Worm (Caenorhabditis elegans) whole organism, young adult: ENCODE data around the gene ttn-1.
A peak's percentile ranks its signal among the peaks of the same experiment; 100 is the strongest.

ENCODE experiments used
- B0336.3 ChIP-seq: fragments of 200-800 bp; sonication (Bioruptor generic); IDR thresholded peaks from 2 replicates; pipeline ENCODE4 v1.3.6; 2022; ENCODE audit warnings: missing genetic modification characterization, missing compliant biosample characterization
- C06A6.2 ChIP-seq: fragments of 200-800 bp; sonication (Bioruptor generic); conservative IDR thresholded peaks from 2 replicates; pipeline ENCODE4 v1.3.6; 2022; ENCODE audit warnings: missing genetic modification characterization, missing compliant biosample characterization
- F37B4.10 ChIP-seq: fragments of 200-800 bp; sonication (Bioruptor generic); IDR thresholded peaks from 2 replicates; pipeline ENCODE4 v1.3.6; 2022; ENCODE audit warnings: missing genetic modification characterization, missing compliant biosample characterization
- F39B2.1 ChIP-seq: fragments of 200-800 bp; sonication (Bioruptor generic); IDR thresholded peaks from 2 replicates; pipeline ENCODE4 v1.3.6; 2022; ENCODE audit warnings: missing genetic modification reagents, missing genetic modification characterization, missing compliant biosample characterization
- F55B11.4 ChIP-seq: sonication (generic microtip); optimal IDR thresholded peaks from 2 replicates; lab custom pipeline; 2016; ENCODE audit warnings: missing compliant biosample characterization, missing genetic modification characterization, borderline replicate concordance; ENCODE audit not compliant: insufficient read depth
- F57A8.1 ChIP-seq: fragments of 200-800 bp; sonication (Bioruptor generic); optimal IDR thresholded peaks from 2 replicates; lab custom pipeline; 2018; ENCODE audit warnings: mild to moderate bottlenecking, missing genetic modification characterization, moderate library complexity, missing compliant biosample characterization
- K12H6.12 ChIP-seq: fragments of 200-800 bp; sonication (Bioruptor generic); optimal IDR thresholded peaks from 2 replicates; lab custom pipeline; 2018; ENCODE audit warnings: mild to moderate bottlenecking, missing genetic modification characterization, missing compliant biosample characterization
- T26A5.8 ChIP-seq: sonication (generic microtip); optimal IDR thresholded peaks from 2 replicates; lab custom pipeline; 2016; ENCODE audit warnings: missing genetic modification characterization, missing compliant biosample characterization
- Y67H2A.10 ChIP-seq: fragments of 200-800 bp; sonication (Bioruptor generic); conservative IDR thresholded peaks from 2 replicates; pipeline ENCODE4 v1.3.6; 2022; ENCODE audit warnings: missing genetic modification reagents, missing genetic modification characterization, missing compliant biosample characterization
- akir-1 ChIP-seq: fragments of 200-800 bp; sonication (Bioruptor generic); optimal IDR thresholded peaks from 2 replicates; lab custom pipeline; 2018; ENCODE audit warnings: mild to moderate bottlenecking, missing genetic modification characterization, moderate library complexity, missing compliant biosample characterization
- aptf-2 ChIP-seq: fragments of 200-800 bp; sonication (Bioruptor generic); conservative IDR thresholded peaks from 2 replicates; pipeline ENCODE4 v1.3.6; 2022; ENCODE audit warnings: missing genetic modification reagents, missing genetic modification characterization, missing compliant biosample characterization
- athp-1 ChIP-seq: sonication (generic microtip); optimal IDR thresholded peaks from 2 replicates; lab custom pipeline; 2017; ENCODE audit warnings: mild to moderate bottlenecking, missing genetic modification characterization, missing compliant biosample characterization
- attf-6 ChIP-seq: fragments of 200-800 bp; sonication (Bioruptor generic); IDR thresholded peaks from 2 replicates; pipeline ENCODE4 v1.3.6; 2022; ENCODE audit warnings: missing genetic modification reagents, missing genetic modification characterization, missing compliant biosample characterization
- bed-1 ChIP-seq: fragments of 200-800 bp; sonication (Bioruptor generic); IDR thresholded peaks from 2 replicates; pipeline ENCODE4 v1.3.6; 2022; ENCODE audit warnings: missing genetic modification reagents, missing genetic modification characterization, missing compliant biosample characterization
- cebp-1 ChIP-seq, 2 experiments: fragments of 200-800 bp in 1 of 2; sonication (Bioruptor generic) in 1 of 2; sonication (generic microtip) in 1 of 2; IDR thresholded peaks in 1 of 2; optimal IDR thresholded peaks in 1 of 2; 2 replicates each; pipeline versions ENCODE4 v1.3.6 to Lab custom; 2017 to 2022; ENCODE audit warnings: missing compliant biosample characterization in 2 of 2, missing genetic modification characterization in 2 of 2, mild to moderate bottlenecking in 1 of 2, missing genetic modification reagents in 1 of 2, moderate library complexity in 1 of 2
- ceh-27 ChIP-seq: fragments of 200-800 bp; sonication (Bioruptor generic); optimal IDR thresholded peaks from 2 replicates; lab custom pipeline; 2018; ENCODE audit warnings: mild to moderate bottlenecking, missing genetic modification characterization, moderate library complexity, missing compliant biosample characterization
- ceh-58 ChIP-seq: fragments of 200-800 bp; sonication (Bioruptor generic); IDR thresholded peaks from 2 replicates; pipeline ENCODE4 v1.3.6; 2022; ENCODE audit warnings: missing genetic modification characterization, missing compliant biosample characterization
- ceh-91 ChIP-seq: fragments of 200-800 bp; sonication (Bioruptor generic); IDR thresholded peaks from 2 replicates; pipeline ENCODE4 v1.3.6; 2022; ENCODE audit warnings: missing genetic modification reagents, missing genetic modification characterization, missing compliant biosample characterization
- chd-7 ChIP-seq: sonication (generic microtip); optimal IDR thresholded peaks from 2 replicates; lab custom pipeline; 2016; ENCODE audit warnings: mild to moderate bottlenecking, missing genetic modification characterization, moderate library complexity, missing compliant biosample characterization
- dox-1 ChIP-seq: fragments of 200-800 bp; sonication (Bioruptor generic); IDR thresholded peaks from 2 replicates; pipeline ENCODE4 v1.3.6; 2022; ENCODE audit warnings: missing genetic modification reagents, missing genetic modification characterization, missing compliant biosample characterization
- egrh-3 ChIP-seq: fragments of 200-800 bp; sonication (Bioruptor generic); IDR thresholded peaks from 2 replicates; pipeline ENCODE4 v1.3.6; 2022; ENCODE audit warnings: missing genetic modification reagents, missing genetic modification characterization, missing compliant biosample characterization
- ekl-4 ChIP-seq: fragments of 200-800 bp; sonication (Bioruptor generic); IDR thresholded peaks from 2 replicates; pipeline ENCODE4 v1.3.6; 2022; ENCODE audit warnings: missing genetic modification reagents, missing genetic modification characterization, missing compliant biosample characterization
- ets-4 ChIP-seq: fragments of 200-800 bp; sonication (Bioruptor generic); optimal IDR thresholded peaks from 2 replicates; lab custom pipeline; 2018; ENCODE audit warnings: mild to moderate bottlenecking, missing genetic modification characterization, missing compliant biosample characterization
- fkh-3 ChIP-seq: sonication (generic microtip); optimal IDR thresholded peaks from 2 replicates; lab custom pipeline; 2016; ENCODE audit warnings: mild to moderate bottlenecking, missing genetic modification characterization, missing compliant biosample characterization
- him-1 ChIP-seq: sonication (generic microtip); optimal IDR thresholded peaks from 2 replicates; lab custom pipeline; 2016; ENCODE audit warnings: missing genotype, missing genetic modification reagents, missing genetic modification characterization, missing compliant biosample characterization
- hmg-1.2 ChIP-seq: fragments of 200-800 bp; sonication (Bioruptor generic); IDR thresholded peaks from 2 replicates; pipeline ENCODE4 v1.3.6; 2022; ENCODE audit warnings: missing genetic modification reagents, missing genetic modification characterization, missing compliant biosample characterization
- lag-1 ChIP-seq: fragments of 200-800 bp; sonication (Bioruptor generic); IDR thresholded peaks from 2 replicates; pipeline ENCODE4 v1.3.6; 2022; ENCODE audit warnings: missing genetic modification reagents, missing genetic modification characterization, missing compliant biosample characterization
- lin-54 ChIP-seq: fragments of 200-800 bp; sonication (Bioruptor generic); optimal IDR thresholded peaks from 2 replicates; lab custom pipeline; 2018; ENCODE audit warnings: mild to moderate bottlenecking, missing genetic modification characterization, missing compliant biosample characterization
- madf-10 ChIP-seq: sonication (generic microtip); optimal IDR thresholded peaks from 2 replicates; lab custom pipeline; 2016; ENCODE audit warnings: mild to moderate bottlenecking, missing genetic modification characterization, missing compliant biosample characterization
- mcd-1 ChIP-seq: fragments of 200-800 bp; sonication (Bioruptor generic); IDR thresholded peaks from 2 replicates; pipeline ENCODE4 v1.3.6; 2022; ENCODE audit warnings: missing genetic modification reagents, missing genetic modification characterization, missing compliant biosample characterization
- mxl-1 ChIP-seq: sonication (generic microtip); optimal IDR thresholded peaks from 2 replicates; lab custom pipeline; 2016; ENCODE audit warnings: missing genetic modification characterization, missing compliant biosample characterization
- nfya-2 ChIP-seq: fragments of 200-800 bp; sonication (Bioruptor generic); IDR thresholded peaks from 2 replicates; pipeline ENCODE4 v1.3.6; 2022; ENCODE audit warnings: missing genetic modification reagents, missing genetic modification characterization, missing compliant biosample characterization
- nfyb-1 ChIP-seq: fragments of 200-800 bp; sonication (Bioruptor generic); IDR thresholded peaks from 2 replicates; pipeline ENCODE4 v1.3.6; 2022; ENCODE audit warnings: missing genetic modification reagents, missing genetic modification characterization, missing compliant biosample characterization
- nhr-120 ChIP-seq: fragments of 200-800 bp; sonication (Bioruptor generic); IDR thresholded peaks from 2 replicates; pipeline ENCODE4 v1.3.6; 2022; ENCODE audit warnings: missing genetic modification characterization, missing compliant biosample characterization
- nhr-27 ChIP-seq: fragments of 200-800 bp; sonication (Bioruptor generic); optimal IDR thresholded peaks from 2 replicates; lab custom pipeline; 2018; ENCODE audit warnings: mild to moderate bottlenecking, missing genetic modification characterization, moderate library complexity, missing compliant biosample characterization
- nhr-90 ChIP-seq: sonication (generic microtip); optimal IDR thresholded peaks from 2 replicates; lab custom pipeline; 2016; ENCODE audit warnings: missing genotype, mild to moderate bottlenecking, missing genetic modification characterization, missing compliant biosample characterization
- pha-4 ChIP-seq: fragments of 150-350 bp; sonication (generic microtip); optimal IDR thresholded peaks from 2 replicates; lab custom pipeline; 2014; ENCODE audit warnings: missing biosample characterization, missing genetic modification reagents, missing genetic modification characterization
- rcor-1 ChIP-seq: fragments of 200-800 bp; sonication (Bioruptor generic); IDR thresholded peaks from 2 replicates; pipeline ENCODE4 v1.3.6; 2022; ENCODE audit warnings: missing genetic modification reagents, missing genetic modification characterization, missing compliant biosample characterization
- rec-8 ChIP-seq, 2 experiments: sonication (generic microtip); optimal IDR thresholded peaks; 2 replicates each; lab custom pipeline; 2016; ENCODE audit warnings: mild to moderate bottlenecking in 2 of 2, missing genetic modification characterization in 2 of 2, missing genetic modification reagents in 2 of 2, missing genotype in 2 of 2, missing biosample characterization in 1 of 2, missing compliant biosample characterization in 1 of 2, moderate library complexity in 1 of 2
- repo-1 ChIP-seq: sonication (generic microtip); optimal IDR thresholded peaks from 2 replicates; lab custom pipeline; 2017; ENCODE audit warnings: mild to moderate bottlenecking, missing genetic modification characterization, missing compliant biosample characterization
- snpc-1.1 ChIP-seq: sonication (generic microtip); optimal IDR thresholded peaks from 2 replicates; lab custom pipeline; 2017; ENCODE audit warnings: missing genetic modification characterization, mild to moderate bottlenecking, missing compliant biosample characterization, antibody characterized with exemption, moderate library complexity, missing genotype, missing genetic modification reagents; ENCODE audit not compliant: insufficient read depth
- snpc-1.3 ChIP-seq: sonication (generic microtip); optimal IDR thresholded peaks from 2 replicates; lab custom pipeline; 2017; ENCODE audit warnings: missing genetic modification characterization, mild to moderate bottlenecking, missing compliant biosample characterization, antibody characterized with exemption, moderate library complexity, missing genotype, missing genetic modification reagents; ENCODE audit not compliant: insufficient read depth
- somi-1 ChIP-seq: fragments of 200-800 bp; sonication (Bioruptor generic); optimal IDR thresholded peaks from 2 replicates; lab custom pipeline; 2018; ENCODE audit warnings: mild to moderate bottlenecking, missing genetic modification characterization, missing compliant biosample characterization
- tbp1 ChIP-seq: fragments of 200-800 bp; sonication (Bioruptor generic); optimal IDR thresholded peaks from 2 replicates; lab custom pipeline; 2018; ENCODE audit warnings: mild to moderate bottlenecking, missing genetic modification characterization, missing compliant biosample characterization
- tlf-1 ChIP-seq: fragments of 200-800 bp; sonication (Bioruptor generic); optimal IDR thresholded peaks from 2 replicates; lab custom pipeline; 2018; ENCODE audit warnings: mild to moderate bottlenecking, missing genetic modification characterization, missing compliant biosample characterization
- zfh-2 ChIP-seq: fragments of 200-800 bp; sonication (Bioruptor generic); conservative IDR thresholded peaks from 2 replicates; pipeline ENCODE4 v1.3.6; 2022; ENCODE audit warnings: missing genetic modification reagents, missing genetic modification characterization, missing compliant biosample characterization
- zim-3 ChIP-seq: sonication (generic microtip); optimal IDR thresholded peaks from 2 replicates; lab custom pipeline; 2017; ENCODE audit warnings: mild to moderate bottlenecking, missing genetic modification characterization, moderate library complexity, missing compliant biosample characterization
- ztf-18 ChIP-seq: sonication (generic microtip); optimal IDR thresholded peaks from 2 replicates; lab custom pipeline; 2016; ENCODE audit warnings: missing genotype, mild to moderate bottlenecking, missing genetic modification characterization, missing compliant biosample characterization

The ttn-1 gene

DNA sequence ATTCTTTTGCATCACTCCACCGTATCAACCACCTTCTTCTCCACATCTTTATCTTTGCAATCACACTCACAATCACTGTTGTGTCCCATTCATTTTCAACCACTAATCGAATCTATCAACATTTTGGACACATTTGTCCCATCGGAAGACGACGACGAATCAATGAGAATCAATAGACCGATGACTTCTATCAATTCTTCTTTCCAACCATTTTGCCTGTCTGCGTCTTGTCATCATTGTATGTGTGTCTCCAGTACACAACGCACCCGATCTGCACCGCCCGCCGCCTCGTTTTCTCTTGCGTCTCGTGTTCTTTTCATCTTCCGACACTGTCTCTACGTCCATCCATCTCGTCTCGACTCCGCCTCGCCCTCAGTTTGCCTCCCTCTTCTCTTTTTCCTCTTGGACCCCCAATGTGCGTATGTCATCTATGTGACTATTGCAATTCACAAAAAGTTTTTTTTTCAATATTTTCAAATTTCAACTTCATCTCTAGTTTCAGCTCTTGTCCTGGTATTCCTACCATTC is 44.1 kb upstream of the ttn-1 start, which contains the start of gene dmd-7 (continued):
- TF ChIP-seq F39B2.1 (GFP tag; lab: Robert Waterston, UW) (no peak), zim-3 (tag; lab: Kevin White, UChicago) (no peak), F55B11.4 (no peak), rec-8 (tag; optimal IDR thresholded peaks at IDR 0.05; lab: Kevin White, UChicago) (no peak), egrh-3 (GFP tag; lab: Robert Waterston, UW) (0 out of 2 replicates have a peak, but pooled peaks have one; percentile 7), somi-1 (GFP tag; lab: Kevin White, UChicago) (peak; percentile 94), ceh-58 (GFP tag; lab: Robert Waterston, UW) (no peak), chd-7 (tag; lab: Kevin White, UChicago) (peak; percentile 85), repo-1 (no peak), dox-1 (peak; percentile 67), lin-54 (GFP tag; lab: Kevin White, UChicago) (peak; percentile 34), rcor-1 (GFP tag; lab: Robert Waterston, UW) (0 out of 2 replicates have a peak, but pooled peaks have one; percentile 36), nhr-27 (no peak), snpc-1.1 (no peak), akir-1 (no peak), nfya-2 (GFP tag; lab: Robert Waterston, UW) (no peak), mxl-1 (tag; lab: Kevin White, UChicago) (no peak), nhr-120 (GFP tag; lab: Robert Waterston, UW) (no peak), lag-1 (GFP tag; lab: Robert Waterston, UW) (0 out of 2 replicates have a peak, but pooled peaks have one; percentile 37), T26A5.8 (no peak), nfyb-1 (GFP tag; lab: Robert Waterston, UW) (0 out of 2 replicates have a peak, but pooled peaks have one; percentile 67), ekl-4 (GFP tag; lab: Robert Waterston, UW) (no peak), Y67H2A.10 (GFP tag; lab: Robert Waterston, UW) (no peak), F57A8.1 (GFP tag; lab: Kevin White, UChicago) (no peak), tlf-1 (peak; percentile 3), zfh-2 (GFP tag; lab: Robert Waterston, UW) (peak; percentile 92), ceh-91 (GFP tag; lab: Robert Waterston, UW) (no peak), cebp-1 (GFP tag; IDR thresholded peaks at IDR 0.05; lab: Robert Waterston, UW) (no peak), cebp-1 (tag; optimal IDR thresholded peaks at IDR 0.05; lab: Kevin White, UChicago) (peak; percentile 79), pha-4 (tag; lab: Kevin White, UChicago) (no peak), madf-10 (tag; lab: Kevin White, UChicago) (peak; percentile 83), hmg-1.2 (GFP tag; lab: Robert Waterston, UW) (peak; percentile 57; the same call in 1 of the 2 replicates), nhr-90 (peak; percentile 9), aptf-2 (GFP tag; lab: Robert Waterston, UW) (no peak), ztf-18 (tag; lab: Kevin White, UChicago) (peak; percentile 8), C06A6.2 (peak; percentile 79), bed-1 (GFP tag; lab: Robert Waterston, UW) (no peak), ets-4 (GFP tag; lab: Kevin White, UChicago) (no peak), ceh-27 (GFP tag; lab: Kevin White, UChicago) (peak; percentile 66)

ce11 chrV:6244631-6245030 is 42.2 kb upstream of the ttn-1 start:
- TF ChIP-seq athp-1 (no peak), F37B4.10 (GFP tag; lab: Robert Waterston, UW) (no peak), tbp1 (GFP tag; lab: Kevin White, UChicago) (no peak), ceh-58 (GFP tag; lab: Robert Waterston, UW) (no peak), egrh-3 (GFP tag; lab: Robert Waterston, UW) (no peak), B0336.3 (no peak), attf-6 (GFP tag; lab: Robert Waterston, UW) (no peak), fkh-3 (tag; lab: Kevin White, UChicago) (no peak), ceh-91 (GFP tag; lab: Robert Waterston, UW) (no peak), ztf-18 (tag; lab: Kevin White, UChicago) (no peak), repo-1 (no peak), K12H6.12 (tag; lab: Kevin White, UChicago) (no peak), him-1 (no peak), snpc-1.3 (tag; lab: Kevin White, UChicago) (no peak), mcd-1 (GFP tag; lab: Robert Waterston, UW) (no peak)
